1 fruit fly cellular context compared by ENCODE assay signal in genomic region chr3L:3460402-3461027, dm6.
TF ChIP-seq lines count a peak whose summit lies in the region.

eIF5B (minus strand) TSS chr3L:3460977.

TF ChIP-seq in whole organism, embryonic, 481 proteins besides CTCF, POLR2A, EP300 and RAD21 (continued from another document and continues in another):
- TF ChIP-seq bcd (GFP tag; optimal IDR thresholded peaks at IDR 0.05; lab: Kevin White, UChicago) (peak; percentile 80), Atf3 (GFP tag; optimal IDR thresholded peaks at IDR 0.05; lab: Kevin White, UChicago) (peak; percentile 27), CG6765 (GFP tag; optimal IDR thresholded peaks at IDR 0.05; lab: Kevin White, UChicago) (no peak), Hsf (GFP tag; optimal IDR thresholded peaks at IDR 0.05; lab: Kevin White, UChicago) (peak; percentile 69), Ada2b (GFP tag; IDR thresholded peaks at IDR 0.05; lab: Robert Waterston, UW) (peak; percentile 80), ase (GFP tag; IDR thresholded peaks at IDR 0.05; lab: Robert Waterston, UW) (peak; percentile 84), CG10321 (GFP tag; IDR thresholded peaks at IDR 0.05; lab: Robert Waterston, UW) (peak; percentile 68), Dbx (GFP tag; IDR thresholded peaks at IDR 0.05; lab: Robert Waterston, UW) (peak; percentile 79), CG10147 (GFP tag; optimal IDR thresholded peaks at IDR 0.05; lab: Kevin White, UChicago) (peak; percentile 33), hbn (GFP tag; IDR thresholded peaks at IDR 0.05; lab: Robert Waterston, UW; ENCODE audit: partially characterized antibody) (no peak), fru (optimal IDR thresholded peaks at IDR 0.05; lab: Kevin White, UChicago) (no peak), CG7786 (GFP tag; optimal IDR thresholded peaks at IDR 0.05; lab: Kevin White, UChicago) (peak; percentile 48), sna (GFP tag; IDR thresholded peaks at IDR 0.05; lab: Robert Waterston, UW; ENCODE audit: partially characterized antibody) (no peak), CG13123 (GFP tag; optimal IDR thresholded peaks at IDR 0.05; lab: Kevin White, UChicago) (peak; percentile 33), CG5953 (GFP tag; IDR thresholded peaks at IDR 0.05; lab: Robert Waterston, UW) (peak; percentile 66), prd (optimal IDR thresholded peaks at IDR 0.05; lab: Kevin White, UChicago) (no peak), prd (GFP tag; IDR thresholded peaks at IDR 0.05; lab: Robert Waterston, UW) (peak; percentile 91), Bgb (GFP tag; IDR thresholded peaks at IDR 0.05; lab: Robert Waterston, UW; ENCODE audit: partially characterized antibody) (no peak; the same call in 1 of the 2 replicates), tx (GFP tag; optimal IDR thresholded peaks at IDR 0.05; lab: Kevin White, UChicago) (no peak), Ets65A (GFP tag; lab: Kevin White, UChicago) (peak; percentile 92), CG10565 (GFP tag; optimal IDR thresholded peaks at IDR 0.05; lab: Kevin White, UChicago) (no peak), Fer1 (GFP tag; optimal IDR thresholded peaks at IDR 0.05; lab: Kevin White, UChicago) (peak; percentile 35), gfzf (GFP tag; optimal IDR thresholded peaks at IDR 0.05; lab: Kevin White, UChicago) (peak; percentile 65), Gug (GFP tag; IDR thresholded peaks at IDR 0.05; lab: Robert Waterston, UW) (peak; percentile 83), br (optimal IDR thresholded peaks at IDR 0.05; lab: Kevin White, UChicago) (no peak), CG17385 (GFP tag; optimal IDR thresholded peaks at IDR 0.05; lab: Kevin White, UChicago) (peak; percentile 73), CG1529 (GFP tag; optimal IDR thresholded peaks at IDR 0.05; lab: Kevin White, UChicago) (peak; percentile 70), CG10209 (GFP tag; optimal IDR thresholded peaks at IDR 0.05; lab: Kevin White, UChicago) (peak; percentile 81), crc (GFP tag; optimal IDR thresholded peaks at IDR 0.05; lab: Kevin White, UChicago) (peak; percentile 33), gsb-n (tag; optimal IDR thresholded peaks at IDR 0.05; lab: Kevin White, UChicago) (peak; percentile 61), cas (GFP tag; IDR thresholded peaks at IDR 0.05; lab: Robert Waterston, UW) (peak; percentile 74), Lhr (GFP tag; optimal IDR thresholded peaks at IDR 0.05; lab: Kevin White, UChicago) (peak; percentile 50), bowl (GFP tag; IDR thresholded peaks at IDR 0.05; lab: Robert Waterston, UW) (peak; percentile 61; the same call in 1 of the 2 replicates), PHDP (tag; optimal IDR thresholded peaks at IDR 0.05; lab: Kevin White, UChicago) (peak; percentile 74), CG31388 (GFP tag; optimal IDR thresholded peaks at IDR 0.05; lab: Kevin White, UChicago) (no peak), ken (GFP tag; IDR thresholded peaks at IDR 0.05; lab: Robert Waterston, UW) (peak; percentile 79), D19B (GFP tag; optimal IDR thresholded peaks at IDR 0.05; lab: Kevin White, UChicago) (peak; percentile 97), CG14710 (tag; optimal IDR thresholded peaks at IDR 0.05; lab: Kevin White, UChicago) (peak; percentile 68), CG8089 (GFP tag; optimal IDR thresholded peaks at IDR 0.05; lab: Kevin White, UChicago) (no peak), pzg (GFP tag; optimal IDR thresholded peaks at IDR 0.05; lab: Kevin White, UChicago) (peak; percentile 55), CG11398 (GFP tag; optimal IDR thresholded peaks at IDR 0.05; lab: Kevin White, UChicago) (no peak), shn (GFP tag; optimal IDR thresholded peaks at IDR 0.05; lab: Kevin White, UChicago) (peak; percentile 46), jumu (GFP tag; optimal IDR thresholded peaks at IDR 0.05; lab: Kevin White, UChicago) (no peak), kni (GFP tag; optimal IDR thresholded peaks at IDR 0.05; lab: Kevin White, UChicago) (no peak), ham (GFP tag; IDR thresholded peaks at IDR 0.05; lab: Robert Waterston, UW) (0 out of 2 replicates have a peak, but pooled peaks have one; percentile 11), fd96Cb (tag; optimal IDR thresholded peaks at IDR 0.05; lab: Kevin White, UChicago) (peak; percentile 67), CG11696 (GFP tag; IDR thresholded peaks at IDR 0.05; lab: Robert Waterston, UW) (peak; percentile 51; the same call in 1 of the 2 replicates), CG18764 (GFP tag; optimal IDR thresholded peaks at IDR 0.05; lab: Kevin White, UChicago) (peak; percentile 44), CG1647 (GFP tag; optimal IDR thresholded peaks at IDR 0.05; lab: Kevin White, UChicago) (peak; percentile 18), cato (GFP tag; optimal IDR thresholded peaks at IDR 0.05; lab: Kevin White, UChicago; ENCODE audit: borderline replicate concordance) (peak; percentile 57), CG32772 (GFP tag; IDR thresholded peaks at IDR 0.05; lab: Robert Waterston, UW) (peak; percentile 89), zen (tag; optimal IDR thresholded peaks at IDR 0.05; lab: Kevin White, UChicago) (peak; percentile 64), CG13894 (tag; optimal IDR thresholded peaks at IDR 0.05; lab: Kevin White, UChicago) (peak; percentile 61), ash1 (GFP tag; optimal IDR thresholded peaks at IDR 0.05; lab: Kevin White, UChicago) (no peak), CG9797 (GFP tag; optimal IDR thresholded peaks at IDR 0.05; lab: Kevin White, UChicago) (peak; percentile 60), odd (GFP tag; optimal IDR thresholded peaks at IDR 0.05; lab: Kevin White, UChicago) (peak; percentile 59), mld (GFP tag; IDR thresholded peaks at IDR 0.05; lab: Robert Waterston, UW; ENCODE audit: partially characterized antibody) (no peak), CG16779 (GFP tag; IDR thresholded peaks at IDR 0.05; lab: Robert Waterston, UW) (0 out of 2 replicates have a peak, but pooled peaks have one; percentile 32), Antp (GFP tag; optimal IDR thresholded peaks at IDR 0.05; lab: Kevin White, UChicago) (peak; percentile 59), CG15073 (GFP tag; optimal IDR thresholded peaks at IDR 0.05; lab: Kevin White, UChicago) (no peak), Dek (tag; optimal IDR thresholded peaks at IDR 0.05; lab: Kevin White, UChicago) (peak; percentile 66), lab (GFP tag; optimal IDR thresholded peaks at IDR 0.05; lab: Kevin White, UChicago) (peak; percentile 76), lola (GFP tag; optimal IDR thresholded peaks at IDR 0.05; lab: Kevin White, UChicago) (peak in 1 of 3 experiments; percentile 82), croc (GFP tag; conservative IDR thresholded peaks at IDR 0.05; lab: Robert Waterston, UW) (peak; percentile 69), Nf-YC (tag; optimal IDR thresholded peaks at IDR 0.05; lab: Kevin White, UChicago) (no peak), CG18619 (GFP tag; optimal IDR thresholded peaks at IDR 0.05; lab: Kevin White, UChicago) (peak; percentile 79), Stat92E (GFP tag; optimal IDR thresholded peaks at IDR 0.05; lab: Kevin White, UChicago) (peak in 1 of 3 experiments; percentile 58), Doc3 (GFP tag; IDR thresholded peaks at IDR 0.05; lab: Robert Waterston, UW; ENCODE audit: partially characterized antibody) (no peak), nom (GFP tag; optimal IDR thresholded peaks at IDR 0.05; lab: Kevin White, UChicago) (peak; percentile 3), nerfin-2 (GFP tag; IDR thresholded peaks at IDR 0.05; lab: Robert Waterston, UW; ENCODE audit: partially characterized antibody) (no peak), otp (GFP tag; IDR thresholded peaks at IDR 0.05; lab: Robert Waterston, UW) (peak; percentile 90), CG12219 (GFP tag; optimal IDR thresholded peaks at IDR 0.05; lab: Kevin White, UChicago) (peak; percentile 74), D (optimal IDR thresholded peaks at IDR 0.05; lab: Kevin White, UChicago) (no peak), D (GFP tag; optimal IDR thresholded peaks at IDR 0.05; lab: Kevin White, UChicago) (peak; percentile 34), zfh1 (GFP tag; IDR thresholded peaks at IDR 0.05; lab: Robert Waterston, UW) (peak; percentile 87), Abd-B (GFP tag; optimal IDR thresholded peaks at IDR 0.05; lab: Kevin White, UChicago) (peak; percentile 82), Pdp1 (GFP tag; optimal IDR thresholded peaks at IDR 0.05; lab: Kevin White, UChicago) (peak in 1 of 2 experiments; percentile 67), CG10267 (tag; optimal IDR thresholded peaks at IDR 0.05; lab: Kevin White, UChicago) (peak; percentile 50), Rfx (GFP tag; IDR thresholded peaks at IDR 0.05; lab: Robert Waterston, UW) (peak; percentile 89), CG17802 (tag; optimal IDR thresholded peaks at IDR 0.05; lab: Kevin White, UChicago) (peak; percentile 34), CG2120 (GFP tag; optimal IDR thresholded peaks at IDR 0.05; lab: Kevin White, UChicago) (peak; percentile 77), MTF-1 (GFP tag; optimal IDR thresholded peaks at IDR 0.05; lab: Kevin White, UChicago; ENCODE audit: borderline replicate concordance) (peak; percentile 23), CG18262 (tag; optimal IDR thresholded peaks at IDR 0.05; lab: Kevin White, UChicago) (peak; percentile 78), CG7357 (GFP tag; IDR thresholded peaks at IDR 0.05; lab: Robert Waterston, UW) (peak; percentile 71), Blimp-1 (GFP tag; optimal IDR thresholded peaks at IDR 0.05; lab: Kevin White, UChicago) (peak; percentile 52), CHES-1-like (GFP tag; optimal IDR thresholded peaks at IDR 0.05; lab: Kevin White, UChicago) (peak; percentile 22), CG2889 (GFP tag; IDR thresholded peaks at IDR 0.05; lab: Robert Waterston, UW) (peak; percentile 89), CG34422 (GFP tag; IDR thresholded peaks at IDR 0.05; lab: Robert Waterston, UW) (peak; percentile 70), CG3838 (GFP tag; optimal IDR thresholded peaks at IDR 0.05; lab: Kevin White, UChicago) (peak; percentile 16), ranshi (GFP tag; IDR thresholded peaks at IDR 0.05; lab: Robert Waterston, UW) (peak; percentile 79), CG4328 (GFP tag; optimal IDR thresholded peaks at IDR 0.05; lab: Kevin White, UChicago) (peak; percentile 32), CG6175 (GFP tag; IDR thresholded peaks at IDR 0.05; lab: Robert Waterston, UW) (peak; percentile 74; the same call in 2 of the 3 replicates), CG10959 (GFP tag; IDR thresholded peaks at IDR 0.05; lab: Robert Waterston, UW) (peak; percentile 59), Hr78 (GFP tag; optimal IDR thresholded peaks at IDR 0.05; lab: Kevin White, UChicago) (no peak), ro (GFP tag; IDR thresholded peaks at IDR 0.05; lab: Robert Waterston, UW) (no peak; the same call in 1 of the 2 replicates), CG11093 (GFP tag; IDR thresholded peaks at IDR 0.05; lab: Robert Waterston, UW) (peak; percentile 82; the same call in 2 of the 3 replicates), CG15514 (GFP tag; optimal IDR thresholded peaks at IDR 0.05; lab: Kevin White, UChicago) (peak; percentile 57), ems (GFP tag; optimal IDR thresholded peaks at IDR 0.05; lab: Kevin White, UChicago) (peak; percentile 58), CG4820 (GFP tag; optimal IDR thresholded peaks at IDR 0.05; lab: Kevin White, UChicago) (peak; percentile 66), CG11085 (GFP tag; IDR thresholded peaks at IDR 0.05; lab: Robert Waterston, UW) (peak; percentile 73), kah (GFP tag; optimal IDR thresholded peaks at IDR 0.05; lab: Kevin White, UChicago) (no peak), Dp (GFP tag; optimal IDR thresholded peaks at IDR 0.05; lab: Kevin White, UChicago) (no peak), CG18011 (GFP tag; optimal IDR thresholded peaks at IDR 0.05; lab: Kevin White, UChicago) (peak; percentile 40), pum (GFP tag; optimal IDR thresholded peaks at IDR 0.05; lab: Kevin White, UChicago) (peak; percentile 54), CG12071 (GFP tag; optimal IDR thresholded peaks at IDR 0.05; lab: Kevin White, UChicago) (peak; percentile 7), nmo (GFP tag; optimal IDR thresholded peaks at IDR 0.05; lab: Kevin White, UChicago) (peak; percentile 91), Opbp (GFP tag; IDR thresholded peaks at IDR 0.05; lab: Robert Waterston, UW; ENCODE audit: partially characterized antibody) (no peak), CG3726 (GFP tag; IDR thresholded peaks at IDR 0.05; lab: Robert Waterston, UW) (peak; percentile 80; the same call in 2 of the 3 replicates), CG13296 (GFP tag; optimal IDR thresholded peaks at IDR 0.05; lab: Kevin White, UChicago) (peak; percentile 58), en (GFP tag; optimal IDR thresholded peaks at IDR 0.05; lab: Kevin White, UChicago) (peak; percentile 6), Neu2 (GFP tag; optimal IDR thresholded peaks at IDR 0.05; lab: Kevin White, UChicago; ENCODE audit: borderline replicate concordance) (no peak), Ssrp (tag; optimal IDR thresholded peaks at IDR 0.05; lab: Kevin White, UChicago) (peak; percentile 81), CG6791 (GFP tag; IDR thresholded peaks at IDR 0.05; lab: Robert Waterston, UW; ENCODE audit: partially characterized antibody) (no peak), CG43689 (GFP tag; IDR thresholded peaks at IDR 0.05; lab: Robert Waterston, UW) (peak; percentile 79), grn (GFP tag; optimal IDR thresholded peaks at IDR 0.05; lab: Kevin White, UChicago) (no peak), CG5180 (GFP tag; optimal IDR thresholded peaks at IDR 0.05; lab: Kevin White, UChicago) (no peak), trh (GFP tag; optimal IDR thresholded peaks at IDR 0.05; lab: Kevin White, UChicago) (peak; percentile 17), CG3065 (GFP tag; optimal IDR thresholded peaks at IDR 0.05; lab: Kevin White, UChicago) (peak; percentile 23), CG5245 (GFP tag; optimal IDR thresholded peaks at IDR 0.05; lab: Kevin White, UChicago) (peak; percentile 27), mam (GFP tag; optimal IDR thresholded peaks at IDR 0.05; lab: Kevin White, UChicago) (peak; percentile 38), CG7839 (tag; optimal IDR thresholded peaks at IDR 0.05; lab: Kevin White, UChicago) (peak; percentile 79), scrt (GFP tag; optimal IDR thresholded peaks at IDR 0.05; lab: Kevin White, UChicago) (peak; percentile 6), psq (GFP tag; optimal IDR thresholded peaks at IDR 0.05; lab: Kevin White, UChicago) (peak; percentile 60), phol (tag; optimal IDR thresholded peaks at IDR 0.05; lab: Kevin White, UChicago) (peak; percentile 81), NK7.1 (GFP tag; optimal IDR thresholded peaks at IDR 0.05; lab: Kevin White, UChicago) (no peak), bigmax (GFP tag; optimal IDR thresholded peaks at IDR 0.05; lab: Kevin White, UChicago) (peak; percentile 8), ttk (GFP tag; IDR thresholded peaks at IDR 0.05; lab: Robert Waterston, UW) (peak; percentile 81), Jarid2 (GFP tag; optimal IDR thresholded peaks at IDR 0.05; lab: Kevin White, UChicago) (peak; percentile 30), Fer3 (tag; optimal IDR thresholded peaks at IDR 0.05; lab: Kevin White, UChicago) (peak; percentile 61), CG7928 (GFP tag; optimal IDR thresholded peaks at IDR 0.05; lab: Kevin White, UChicago) (peak; percentile 19)
